Worm (Caenorhabditis elegans) whole organism, late embryonic: Measurements from ENCODE around the gene mec-12.

Experiments
- C38D4.7 ChIP-seq: fragments of 200-800 bp; sonication (Bioruptor generic); optimal IDR thresholded peaks from 2 replicates; lab custom pipeline; 2018; ENCODE audit warnings: mild to moderate bottlenecking, missing genetic modification characterization, moderate library complexity, missing compliant biosample characterization
- K02D7.2 ChIP-seq: sonication (generic microtip); optimal IDR thresholded peaks from 2 replicates; lab custom pipeline; 2017; ENCODE audit warnings: mild to moderate bottlenecking, missing genetic modification characterization, missing compliant biosample characterization
- K09A11.1 ChIP-seq: sonication (generic microtip); optimal IDR thresholded peaks from 2 replicates; lab custom pipeline; 2017; ENCODE audit warnings: antibody characterized with exemption, mild to moderate bottlenecking, missing genetic modification characterization, missing compliant biosample characterization; ENCODE audit not compliant: insufficient read depth
- Y22D7AL.16 ChIP-seq: sonication (generic microtip); optimal IDR thresholded peaks from 2 replicates; lab custom pipeline; 2016; ENCODE audit warnings: missing genetic modification characterization, missing compliant biosample characterization
- ama-1 ChIP-seq: fragments of 150-350 bp; optimal IDR thresholded peaks from 2 replicates; lab custom pipeline; 2014
- ceh-18 ChIP-seq: sonication (generic microtip); optimal IDR thresholded peaks from 2 replicates; lab custom pipeline; 2016; ENCODE audit warnings: missing genetic modification characterization, missing compliant biosample characterization
- ceh-19 ChIP-seq: fragments of 200-800 bp; sonication (Bioruptor generic); optimal IDR thresholded peaks from 2 replicates; lab custom pipeline; 2018; ENCODE audit warnings: mild to moderate bottlenecking, missing genetic modification characterization, missing compliant biosample characterization
- ceh-2 ChIP-seq: sonication (generic microtip); optimal IDR thresholded peaks from 2 replicates; lab custom pipeline; 2016; ENCODE audit warnings: missing genotype, missing genetic modification characterization, missing compliant biosample characterization
- ceh-30 ChIP-seq: fragments of 150-350 bp; optimal IDR thresholded peaks from 2 replicates; lab custom pipeline; 2014; ENCODE audit warnings: missing biosample characterization, missing genetic modification characterization
- ceh-34 ChIP-seq: sonication (generic microtip); optimal IDR thresholded peaks from 2 replicates; lab custom pipeline; 2016; ENCODE audit warnings: mild to moderate bottlenecking, missing genetic modification characterization, missing compliant biosample characterization
- ceh-48 ChIP-seq: sonication (generic microtip); optimal IDR thresholded peaks from 2 replicates; lab custom pipeline; 2016; ENCODE audit warnings: missing genetic modification characterization, inconsistent platforms, missing compliant biosample characterization
- ceh-6 ChIP-seq: fragments of 200-800 bp; sonication (Bioruptor generic); optimal IDR thresholded peaks from 2 replicates; lab custom pipeline; 2018; ENCODE audit warnings: mild to moderate bottlenecking, missing genetic modification characterization, missing compliant biosample characterization
- ceh-9 ChIP-seq: sonication (generic microtip); optimal IDR thresholded peaks from 2 replicates; lab custom pipeline; 2016; ENCODE audit warnings: mild to moderate bottlenecking, missing genetic modification characterization, inconsistent platforms, missing compliant biosample characterization
- dmd-4 ChIP-seq: sonication (generic microtip); optimal IDR thresholded peaks from 2 replicates; lab custom pipeline; 2016; ENCODE audit warnings: borderline replicate concordance, missing genetic modification characterization, missing compliant biosample characterization
- dve-1 ChIP-seq: sonication (generic microtip); optimal IDR thresholded peaks from 2 replicates; lab custom pipeline; 2017; ENCODE audit warnings: antibody characterized with exemption, mild to moderate bottlenecking, missing genetic modification characterization, missing compliant biosample characterization
- elt-2 ChIP-seq: sonication (generic microtip); optimal IDR thresholded peaks from 2 replicates; lab custom pipeline; 2016; ENCODE audit warnings: missing genetic modification reagents, missing genetic modification characterization, missing compliant biosample characterization
- eyg-1 ChIP-seq: sonication (generic microtip); optimal IDR thresholded peaks from 2 replicates; lab custom pipeline; 2016; ENCODE audit warnings: missing genotype, missing genetic modification characterization, missing compliant biosample characterization
- fax-1 ChIP-seq: sonication (generic microtip); optimal IDR thresholded peaks from 2 replicates; lab custom pipeline; 2016; ENCODE audit warnings: missing genotype, missing genetic modification characterization, missing compliant biosample characterization
- fkh-10 ChIP-seq: fragments of 150-350 bp; optimal IDR thresholded peaks from 2 replicates; lab custom pipeline; 2014; ENCODE audit warnings: missing biosample characterization, missing genetic modification reagents, missing genetic modification characterization
- fkh-6 ChIP-seq: sonication (generic microtip); optimal IDR thresholded peaks from 2 replicates; lab custom pipeline; 2016; ENCODE audit warnings: missing genetic modification characterization, missing compliant biosample characterization
- gmeb-2 ChIP-seq: sonication (generic microtip); optimal IDR thresholded peaks from 2 replicates; lab custom pipeline; 2016; ENCODE audit warnings: missing genetic modification characterization, inconsistent platforms, missing compliant biosample characterization
- hlh-15 ChIP-seq: sonication (generic microtip); optimal IDR thresholded peaks from 2 replicates; lab custom pipeline; 2016; ENCODE audit warnings: missing genetic modification characterization, missing compliant biosample characterization
- hlh-30 ChIP-seq: sonication (generic microtip); optimal IDR thresholded peaks from 2 replicates; lab custom pipeline; 2017; ENCODE audit warnings: antibody characterized with exemption, missing genetic modification characterization, missing compliant biosample characterization; ENCODE audit not compliant: insufficient read depth
- hlh-8 ChIP-seq: sonication (generic microtip); optimal IDR thresholded peaks from 2 replicates; lab custom pipeline; 2016; ENCODE audit warnings: missing genotype, missing genetic modification characterization, missing compliant biosample characterization
- lim-6 ChIP-seq: sonication (generic microtip); optimal IDR thresholded peaks from 2 replicates; lab custom pipeline; 2016; ENCODE audit warnings: missing genetic modification characterization, missing compliant biosample characterization
- madf-2 ChIP-seq: sonication (generic microtip); optimal IDR thresholded peaks from 2 replicates; lab custom pipeline; 2017; ENCODE audit warnings: missing genetic modification characterization, missing compliant biosample characterization
- mec-3 ChIP-seq: sonication (generic microtip); optimal IDR thresholded peaks from 2 replicates; lab custom pipeline; 2016; ENCODE audit warnings: borderline replicate concordance, missing genetic modification characterization, missing compliant biosample characterization
- nhr-11 ChIP-seq: fragments of 150-350 bp; optimal IDR thresholded peaks from 2 replicates; lab custom pipeline; 2014; ENCODE audit warnings: missing biosample characterization, missing genetic modification characterization
- nhr-232 ChIP-seq: sonication (generic microtip); optimal IDR thresholded peaks from 2 replicates; lab custom pipeline; 2016; ENCODE audit warnings: missing genetic modification characterization, missing compliant biosample characterization
- npax-4 ChIP-seq: sonication (generic microtip); optimal IDR thresholded peaks from 2 replicates; lab custom pipeline; 2016; ENCODE audit warnings: missing genetic modification characterization, missing compliant biosample characterization
- odd-2 ChIP-seq: sonication (generic microtip); optimal IDR thresholded peaks from 2 replicates; lab custom pipeline; 2017; ENCODE audit warnings: antibody characterized with exemption, mild to moderate bottlenecking, missing genetic modification characterization, missing compliant biosample characterization
- pat-9 ChIP-seq: fragments of 200-800 bp; sonication (Bioruptor generic); optimal IDR thresholded peaks from 2 replicates; lab custom pipeline; 2018; ENCODE audit warnings: mild to moderate bottlenecking, missing genetic modification characterization, moderate library complexity, missing compliant biosample characterization
- pax-1 ChIP-seq: fragments of 150-350 bp; optimal IDR thresholded peaks from 2 replicates; lab custom pipeline; 2014; ENCODE audit warnings: missing biosample characterization, missing genetic modification characterization
- pha-2 ChIP-seq: sonication (generic microtip); optimal IDR thresholded peaks from 2 replicates; lab custom pipeline; 2017; ENCODE audit warnings: mild to moderate bottlenecking, missing genetic modification characterization, missing compliant biosample characterization
- pha-4 ChIP-seq: fragments of 150-350 bp; optimal IDR thresholded peaks from 2 replicates; lab custom pipeline; 2018; ENCODE audit warnings: missing biosample characterization, missing genetic modification reagents, missing genetic modification characterization
- pqm-1 ChIP-seq: sonication (generic microtip); optimal IDR thresholded peaks from 2 replicates; lab custom pipeline; 2016; ENCODE audit warnings: missing genetic modification characterization, missing compliant biosample characterization
- pros-1 ChIP-seq: fragments of 150-350 bp; optimal IDR thresholded peaks from 2 replicates; lab custom pipeline; 2014; ENCODE audit warnings: missing biosample characterization, missing genetic modification reagents, missing genetic modification characterization
- ref-2 ChIP-seq: sonication (generic microtip); optimal IDR thresholded peaks from 2 replicates; lab custom pipeline; 2016; ENCODE audit warnings: missing genetic modification characterization, missing compliant biosample characterization
- sdc-2 ChIP-seq: sonication (generic microtip); optimal IDR thresholded peaks from 2 replicates; lab custom pipeline; 2016; ENCODE audit warnings: missing genotype, missing genetic modification characterization, missing compliant biosample characterization
- sox-2 ChIP-seq: fragments of 200-800 bp; sonication (Bioruptor generic); IDR thresholded peaks from 2 replicates; pipeline ENCODE4 v1.3.6; 2022; ENCODE audit warnings: missing genetic modification reagents, missing genetic modification characterization, missing compliant biosample characterization
- syd-9 ChIP-seq: sonication (generic microtip); optimal IDR thresholded peaks from 2 replicates; lab custom pipeline; 2016; ENCODE audit warnings: mild to moderate bottlenecking, missing genetic modification characterization, moderate library complexity, missing compliant biosample characterization
- ztf-16 ChIP-seq: sonication (generic microtip); optimal IDR thresholded peaks from 2 replicates; lab custom pipeline; 2017; ENCODE audit warnings: missing genetic modification characterization, missing compliant biosample characterization

The mec-12 gene

DNA sequence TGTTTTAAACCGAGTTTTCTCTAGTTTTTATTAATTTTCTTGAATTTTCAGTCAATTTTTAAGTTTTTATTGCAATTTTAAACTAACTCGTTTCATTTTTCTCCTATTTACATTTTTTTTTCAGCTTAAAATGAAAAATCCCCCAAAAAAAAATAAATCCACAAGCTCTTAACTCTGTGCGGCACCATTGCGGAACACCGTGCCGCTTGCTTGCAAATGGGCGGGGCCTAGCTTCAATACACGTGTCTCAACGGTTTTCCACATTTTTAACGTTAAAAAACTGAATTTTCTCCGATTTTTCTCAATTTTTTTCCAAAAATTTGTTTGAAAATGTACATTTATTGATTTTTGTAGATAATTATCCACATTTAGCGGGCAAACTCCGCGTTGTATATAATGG lies 36.0 kb upstream of the mec-12 start, which contains the start of gene R148.3 (continued):
- TF ChIP-seq fax-1 (peak; percentile 79), pha-2 (tag; lab: Kevin White, UChicago) (peak; percentile 79), eyg-1 (tag; lab: Kevin White, UChicago) (peak; percentile 33), nhr-232 (tag; lab: Kevin White, UChicago) (peak; percentile 78), syd-9 (tag; lab: Kevin White, UChicago) (peak; percentile 66), elt-2 (peak; percentile 88), sox-2 (GFP tag; lab: Robert Waterston, UW) (no peak), npax-4 (peak; percentile 70), K02D7.2 (tag; lab: Kevin White, UChicago) (peak; percentile 76), dmd-4 (peak; percentile 78), fkh-10 (GFP tag; lab: Kevin White, UChicago) (no peak), lim-6 (peak; percentile 62), C38D4.7 (GFP tag; lab: Kevin White, UChicago) (peak; percentile 64), K09A11.1 (peak; percentile 88), fkh-6 (peak; percentile 83), Y22D7AL.16 (tag; lab: Kevin White, UChicago) (peak; percentile 67), pros-1 (tag; lab: Kevin White, UChicago) (no peak), pat-9 (tag; lab: Kevin White, UChicago) (peak; percentile 75), hlh-15 (peak; percentile 58), ztf-16 (peak; percentile 90), nhr-11 (no peak), pha-4 (tag; lab: Kevin White, UChicago) (no peak), ceh-18 (tag; lab: Kevin White, UChicago) (peak; percentile 37), ceh-6 (GFP tag; lab: Kevin White, UChicago) (peak; percentile 37), ceh-34 (peak; percentile 74), odd-2 (tag; lab: Kevin White, UChicago) (peak; percentile 81), ceh-9 (tag; lab: Kevin White, UChicago) (no peak), mec-3 (tag; lab: Kevin White, UChicago) (no peak), ceh-48 (tag; lab: Kevin White, UChicago) (peak; percentile 52), ama-1 (lab: Kevin White, UChicago) (no peak), ceh-19 (peak; percentile 72), pqm-1 (tag; lab: Kevin White, UChicago) (no peak), ref-2 (tag; lab: Kevin White, UChicago) (peak; percentile 76)
- TF ChIP-seq, all 69 proteins: peak for 53

DNA sequence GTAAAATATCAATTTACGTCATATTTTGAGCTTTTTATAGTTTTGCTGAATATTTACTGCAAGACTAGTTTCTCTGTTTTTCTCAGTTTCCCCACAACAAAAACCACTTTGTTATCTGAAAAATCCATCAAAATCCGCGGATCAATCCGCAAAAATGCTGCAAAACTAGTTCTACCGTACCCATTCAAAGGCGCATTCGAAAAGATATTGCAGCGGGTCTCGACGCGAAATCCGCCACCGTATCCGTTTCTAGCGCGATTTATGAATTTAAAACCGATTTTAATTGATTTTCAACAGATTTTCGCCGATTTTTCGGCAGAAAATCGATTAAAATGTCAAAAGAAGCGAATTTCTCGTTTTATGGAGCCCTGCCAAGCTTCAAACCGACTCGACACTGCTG lies 32.3 kb upstream of the mec-12 start, which contains the start of gene R148.4:
Gene R148.4, plus strand, starts transcription at position 211 of the 400 bp plus-strand sequence.
- TF ChIP-seq ceh-6 (GFP tag; lab: Kevin White, UChicago), result no peak
- no peak for TF ChIP-seq sdc-2 (tag; lab: Kevin White, UChicago)
- no peak for TF ChIP-seq mec-3 (tag; lab: Kevin White, UChicago)
- no peak for TF ChIP-seq fkh-6
- TF ChIP-seq pha-4 (tag; lab: Kevin White, UChicago), result no peak
- TF ChIP-seq ref-2 (tag; lab: Kevin White, UChicago), result no peak
- TF ChIP-seq pax-1 (tag; lab: Kevin White, UChicago), result no peak

DNA sequence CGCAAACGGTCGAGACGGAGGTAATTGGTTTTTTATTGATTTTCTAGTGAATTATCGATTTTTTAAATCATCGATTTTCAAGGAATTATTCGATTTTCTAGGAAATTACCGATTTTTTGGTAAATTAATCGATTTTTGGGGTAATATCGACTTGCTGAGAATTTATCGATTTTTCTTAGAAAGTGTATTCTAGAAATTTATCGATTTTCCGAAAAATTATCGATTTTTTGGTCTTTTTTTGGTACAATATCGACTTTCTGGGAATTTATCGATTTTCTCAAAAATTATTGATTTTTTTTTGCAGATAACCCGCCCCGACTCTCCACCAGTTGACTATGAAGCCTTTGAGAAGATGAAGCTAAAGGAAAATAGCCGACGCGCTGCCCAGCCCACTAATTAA lies 31.5 kb upstream of the mec-12 start:
- no peak for TF ChIP-seq ceh-18 (tag; lab: Kevin White, UChicago)
- TF ChIP-seq pros-1 (tag; lab: Kevin White, UChicago), result no peak
- peak; percentile 81 for TF ChIP-seq ceh-48 (tag; lab: Kevin White, UChicago)

DNA sequence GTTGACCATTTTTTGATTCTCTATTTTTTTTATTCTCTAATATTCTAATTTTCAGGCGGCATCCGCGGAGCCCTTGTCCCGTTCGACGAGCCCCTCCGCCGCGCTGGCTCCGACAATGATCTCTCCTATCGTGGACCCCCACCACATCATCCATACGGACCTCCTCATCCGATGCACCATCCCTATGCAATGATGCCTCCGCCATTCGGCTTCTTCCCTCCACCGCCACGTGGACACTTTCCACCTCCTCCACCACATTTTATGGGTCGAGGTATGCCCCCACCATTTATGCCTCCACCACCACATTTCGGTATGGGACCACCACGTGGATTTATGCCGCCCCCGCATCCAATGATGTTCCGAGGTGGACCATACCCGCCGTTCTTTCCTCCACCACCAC lies 30.2 kb upstream of the mec-12 start:
- TF ChIP-seq syd-9 (tag; lab: Kevin White, UChicago) (no peak), nhr-11 (no peak), ceh-2 (no peak), ceh-18 (tag; lab: Kevin White, UChicago) (no peak), ceh-30 (no peak), sox-2 (GFP tag; lab: Robert Waterston, UW) (no peak), dve-1 (tag; lab: Kevin White, UChicago) (no peak), Y22D7AL.16 (tag; lab: Kevin White, UChicago) (no peak), madf-2 (tag; lab: Kevin White, UChicago) (no peak), pros-1 (tag; lab: Kevin White, UChicago) (no peak), fkh-6 (no peak), hlh-8 (tag; lab: Kevin White, UChicago) (no peak), ref-2 (tag; lab: Kevin White, UChicago) (no peak), C38D4.7 (GFP tag; lab: Kevin White, UChicago) (no peak), gmeb-2 (tag; lab: Kevin White, UChicago) (no peak), pax-1 (tag; lab: Kevin White, UChicago) (no peak), hlh-30 (tag; lab: Kevin White, UChicago) (no peak)
